Worm (Caenorhabditis elegans) whole organism, L3 larva: ENCODE data around the gene K08B12.1.

ENCODE experiments used
- sea-2 ChIP-seq: fragments of 150-350 bp; sonication (generic microtip); optimal IDR thresholded peaks from 4 replicates; lab custom pipeline; 2014; ENCODE audit warnings: missing biosample characterization, missing genetic modification reagents, missing genetic modification characterization
- unc-39 ChIP-seq: sonication (generic microtip); optimal IDR thresholded peaks from 4 replicates; lab custom pipeline; 2017; ENCODE audit warnings: missing biosample characterization, missing genetic modification characterization

DNA sequence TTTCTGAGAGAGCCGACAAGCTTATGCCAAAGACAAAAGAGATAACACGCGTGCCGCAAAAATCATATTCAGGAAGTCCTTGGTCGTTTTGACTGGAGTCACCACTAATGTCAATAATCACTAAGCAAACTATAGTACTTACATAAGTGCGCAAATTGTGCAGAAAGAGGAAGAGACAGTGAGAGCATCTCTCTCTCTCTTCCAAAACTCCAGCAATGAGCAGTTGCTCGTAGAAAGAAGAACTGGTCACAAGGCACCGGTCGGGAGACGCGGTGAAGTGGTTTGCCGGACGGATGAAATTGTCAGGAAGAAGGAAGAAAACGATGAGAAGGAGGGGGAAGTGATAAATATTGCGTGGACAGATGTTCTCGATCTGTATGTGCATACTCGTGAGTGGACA lies 10.9 kb downstream of the K08B12.1 start:
- no peak for TF ChIP-seq unc-39
- no peak for TF ChIP-seq sea-2
